Worm (Caenorhabditis elegans) whole organism, L4 larva: ENCODE measurements around the gene F43C1.7.

Experiments
- D1046.2 ChIP-seq: fragments of 200-800 bp; sonication (Bioruptor generic); IDR thresholded peaks from 2 replicates; pipeline ENCODE4 v1.3.6; 2022; ENCODE audit warnings: missing genetic modification characterization, missing compliant biosample characterization
- F37D6.2 ChIP-seq: sonication (generic microtip); optimal IDR thresholded peaks from 2 replicates; lab custom pipeline; 2016; ENCODE audit warnings: mild to moderate bottlenecking, missing genetic modification characterization, missing compliant biosample characterization
- F44E2.7 ChIP-seq: fragments of 200-800 bp; sonication (Bioruptor generic); IDR thresholded peaks from 2 replicates; pipeline ENCODE4 v2.1.2; 2022; ENCODE audit warnings: missing genetic modification characterization, missing compliant biosample characterization
- T26A8.4 ChIP-seq: fragments of 200-800 bp; sonication (Bioruptor generic); IDR thresholded peaks from 2 replicates; pipeline ENCODE4 v1.3.6; 2022; ENCODE audit warnings: missing genetic modification characterization, missing compliant biosample characterization
- Y5F2A.4 ChIP-seq: fragments of 200-800 bp; sonication (Bioruptor generic); optimal IDR thresholded peaks from 2 replicates; lab custom pipeline; 2018; ENCODE audit warnings: mild to moderate bottlenecking, missing genetic modification characterization, missing compliant biosample characterization
- Y75B8A.6 ChIP-seq: fragments of 200-800 bp; sonication (Bioruptor generic); IDR thresholded peaks from 2 replicates; pipeline ENCODE4 v1.3.6; 2022; ENCODE audit warnings: missing genetic modification reagents, missing genetic modification characterization, missing compliant biosample characterization
- aha-1 ChIP-seq: fragments of 150-350 bp; peaks from one replicate; lab custom pipeline; 2014; ENCODE audit warnings: missing biosample characterization, missing genetic modification characterization
- aly-2 ChIP-seq: sonication (generic microtip); optimal IDR thresholded peaks from 2 replicates; lab custom pipeline; 2018; ENCODE audit warnings: missing biosample characterization, missing genetic modification characterization
- ceh-32 ChIP-seq: sonication (generic microtip); optimal IDR thresholded peaks from 2 replicates; lab custom pipeline; 2016; ENCODE audit warnings: mild to moderate bottlenecking, missing genetic modification characterization, missing compliant biosample characterization; ENCODE audit not compliant: poor library complexity
- ceh-44 ChIP-seq: fragments of 200-800 bp; sonication (Bioruptor generic); IDR thresholded peaks from 2 replicates; pipeline ENCODE4 v1.3.6; 2022; ENCODE audit warnings: missing genetic modification reagents, missing genetic modification characterization, missing compliant biosample characterization
- ceh-62 ChIP-seq: sonication (generic microtip); optimal IDR thresholded peaks from 2 replicates; lab custom pipeline; 2017; ENCODE audit warnings: missing biosample characterization, missing genetic modification characterization
- ceh-82 ChIP-seq: sonication (generic microtip); optimal IDR thresholded peaks from 2 replicates; lab custom pipeline; 2017; ENCODE audit warnings: missing biosample characterization, missing genetic modification characterization
- daf-16 ChIP-seq, 3 experiments: sonication (generic microtip); optimal IDR thresholded peaks; 2 replicates each; lab custom pipeline; 2016 to 2017; ENCODE audit warnings: missing genetic modification characterization in 3 of 3, missing genetic modification reagents in 3 of 3, mild to moderate bottlenecking in 2 of 3, missing compliant biosample characterization in 2 of 3, missing biosample characterization in 1 of 3, moderate library complexity in 1 of 3
- daf-19 ChIP-seq: fragments of 200-800 bp; sonication (Bioruptor generic); conservative IDR thresholded peaks from 2 replicates; pipeline ENCODE4 v1.3.6; 2022; ENCODE audit warnings: missing genetic modification characterization, missing compliant biosample characterization
- dmd-6 ChIP-seq: fragments of 200-800 bp; sonication (Bioruptor generic); IDR thresholded peaks from 2 replicates; pipeline ENCODE4 v1.3.6; 2022; ENCODE audit warnings: missing genetic modification reagents, missing genetic modification characterization, missing compliant biosample characterization
- dmd-8 ChIP-seq: fragments of 200-800 bp; sonication (Bioruptor generic); IDR thresholded peaks from 2 replicates; pipeline ENCODE4 v1.3.6; 2022; ENCODE audit warnings: missing genetic modification characterization, missing compliant biosample characterization
- egl-27 ChIP-seq: sonication (generic microtip); optimal IDR thresholded peaks from 3 replicates; lab custom pipeline; 2017; ENCODE audit warnings: missing biosample characterization, missing genetic modification reagents, missing genetic modification characterization
- egl-43 ChIP-seq: fragments of 200-800 bp; sonication (Bioruptor generic); IDR thresholded peaks from 2 replicates; pipeline ENCODE4 v1.3.6; 2022; ENCODE audit warnings: missing genetic modification reagents, missing genetic modification characterization, missing compliant biosample characterization
- fos-1 ChIP-seq: fragments of 150-350 bp; optimal IDR thresholded peaks from 2 replicates; lab custom pipeline; 2014; ENCODE audit warnings: missing biosample characterization, missing genetic modification characterization
- gei-8 ChIP-seq: fragments of 200-800 bp; sonication (Bioruptor generic); optimal IDR thresholded peaks from 2 replicates; lab custom pipeline; 2018; ENCODE audit warnings: mild to moderate bottlenecking, missing genetic modification characterization, missing compliant biosample characterization
- hif-1 ChIP-seq, 2 experiments: sonication (generic microtip); optimal IDR thresholded peaks; 2 replicates each; lab custom pipeline; 2016 to 2017; ENCODE audit warnings: missing compliant biosample characterization in 2 of 2, missing genetic modification characterization in 2 of 2, missing genetic modification reagents in 2 of 2, missing genotype in 2 of 2, mild to moderate bottlenecking in 1 of 2
- hlh-11 ChIP-seq: fragments of 200-800 bp; sonication (Bioruptor generic); optimal IDR thresholded peaks from 2 replicates; lab custom pipeline; 2018; ENCODE audit warnings: mild to moderate bottlenecking, missing genetic modification characterization, missing compliant biosample characterization
- hmg-1.1 ChIP-seq: fragments of 200-800 bp; sonication (Bioruptor generic); IDR thresholded peaks from 2 replicates; pipeline ENCODE4 v1.3.6; 2022; ENCODE audit warnings: missing genetic modification reagents, missing genetic modification characterization, missing compliant biosample characterization
- lim-7 ChIP-seq: fragments of 200-800 bp; sonication (Bioruptor generic); IDR thresholded peaks from 2 replicates; pipeline ENCODE4 v1.3.6; 2022; ENCODE audit warnings: missing genetic modification characterization, missing compliant biosample characterization
- lir-3 ChIP-seq: sonication (generic microtip); optimal IDR thresholded peaks from 2 replicates; lab custom pipeline; 2016; ENCODE audit warnings: mild to moderate bottlenecking, missing genetic modification characterization, missing compliant biosample characterization
- lsy-2 ChIP-seq, 2 experiments: fragments of 150-350 bp in 1 of 2; sonication (generic microtip) in 1 of 2; optimal IDR thresholded peaks; 2 replicates each; lab custom pipeline; 2014 to 2017; ENCODE audit warnings: missing biosample characterization in 2 of 2, missing genetic modification characterization in 2 of 2
- mdl-1 ChIP-seq, 2 experiments: fragments of 150-350 bp in 1 of 2; sonication (generic microtip) in 1 of 2; optimal IDR thresholded peaks; 2 replicates each; lab custom pipeline; 2014 to 2017; ENCODE audit warnings: missing biosample characterization in 2 of 2, missing genetic modification characterization in 2 of 2
- mes-2 ChIP-seq: sonication (generic microtip); optimal IDR thresholded peaks from 2 replicates; lab custom pipeline; 2016; ENCODE audit warnings: missing genotype, mild to moderate bottlenecking, missing genetic modification characterization, missing compliant biosample characterization; ENCODE audit not compliant: poor library complexity, severe bottlenecking
- mxl-2 ChIP-seq: fragments of 200-800 bp; sonication (Bioruptor generic); conservative IDR thresholded peaks from 2 replicates; pipeline ENCODE4 v1.3.6; 2022; ENCODE audit warnings: missing genetic modification reagents, missing genetic modification characterization, missing compliant biosample characterization
- mxl-3 ChIP-seq: fragments of 200-800 bp; sonication (Bioruptor generic); optimal IDR thresholded peaks from 2 replicates; lab custom pipeline; 2018; ENCODE audit warnings: mild to moderate bottlenecking, missing genetic modification characterization, missing compliant biosample characterization
- nhr-10 ChIP-seq: fragments of 150-350 bp; optimal IDR thresholded peaks from 2 replicates; lab custom pipeline; 2014; ENCODE audit warnings: missing biosample characterization, missing genetic modification characterization
- nhr-11 ChIP-seq: fragments of 150-350 bp; optimal IDR thresholded peaks from 2 replicates; lab custom pipeline; 2014; ENCODE audit warnings: missing biosample characterization, missing genetic modification characterization
- nhr-237 ChIP-seq: sonication (generic microtip); optimal IDR thresholded peaks from 2 replicates; lab custom pipeline; 2017; ENCODE audit warnings: missing biosample characterization, missing genetic modification characterization
- nhr-28 ChIP-seq: fragments of 150-350 bp; optimal IDR thresholded peaks from 2 replicates; lab custom pipeline; 2014; ENCODE audit warnings: missing biosample characterization, missing genetic modification characterization
- nhr-48 ChIP-seq: sonication (generic microtip); optimal IDR thresholded peaks from 2 replicates; lab custom pipeline; 2016; ENCODE audit warnings: mild to moderate bottlenecking, missing genetic modification characterization, missing compliant biosample characterization
- nhr-6 ChIP-seq: fragments of 150-350 bp; optimal IDR thresholded peaks from 2 replicates; lab custom pipeline; 2014; ENCODE audit warnings: missing biosample characterization, missing genetic modification characterization
- nhr-77 ChIP-seq: fragments of 150-350 bp; optimal IDR thresholded peaks from 2 replicates; lab custom pipeline; 2014; ENCODE audit warnings: missing biosample characterization, missing genetic modification characterization
- pqm-1 ChIP-seq: sonication (generic microtip); optimal IDR thresholded peaks from 2 replicates; lab custom pipeline; 2017; ENCODE audit warnings: missing biosample characterization, missing genetic modification characterization
- rbr-2 ChIP-seq: sonication (generic microtip); optimal IDR thresholded peaks from 2 replicates; lab custom pipeline; 2016; ENCODE audit warnings: missing genotype, missing genetic modification characterization, missing compliant biosample characterization
- saeg-2 ChIP-seq: fragments of 200-800 bp; sonication (Bioruptor generic); IDR thresholded peaks from 2 replicates; pipeline ENCODE4 v1.3.6; 2022; ENCODE audit warnings: missing genetic modification reagents, missing genetic modification characterization, missing compliant biosample characterization
- snpc-1.2 ChIP-seq: fragments of 200-800 bp; sonication (Bioruptor generic); IDR thresholded peaks from 2 replicates; pipeline ENCODE4 v1.3.6; 2022; ENCODE audit warnings: missing genetic modification reagents, missing genetic modification characterization, missing compliant biosample characterization
- tag-97 ChIP-seq: fragments of 200-800 bp; sonication (Bioruptor generic); IDR thresholded peaks from 2 replicates; pipeline ENCODE4 v1.3.6; 2022; ENCODE audit warnings: missing genetic modification characterization, missing compliant biosample characterization
- tra-1 ChIP-seq: fragments of 200-800 bp; sonication (Bioruptor generic); IDR thresholded peaks from 2 replicates; pipeline ENCODE4 v1.3.6; 2022; ENCODE audit warnings: missing genetic modification reagents, missing genetic modification characterization, missing compliant biosample characterization
- unc-130 ChIP-seq: sonication (generic microtip); optimal IDR thresholded peaks from 2 replicates; lab custom pipeline; 2016; ENCODE audit warnings: missing genetic modification reagents, missing genetic modification characterization, missing compliant biosample characterization
- unc-39 ChIP-seq: sonication (generic microtip); optimal IDR thresholded peaks from 2 replicates; lab custom pipeline; 2017; ENCODE audit warnings: missing biosample characterization, missing genetic modification characterization
- zag-1 ChIP-seq: fragments of 150-350 bp; optimal IDR thresholded peaks from 2 replicates; lab custom pipeline; 2014; ENCODE audit warnings: missing biosample characterization, missing genetic modification characterization
- zip-11 ChIP-seq: fragments of 200-800 bp; sonication (Bioruptor generic); IDR thresholded peaks from 2 replicates; pipeline ENCODE4 v1.3.6; 2022; ENCODE audit warnings: missing genetic modification characterization, missing compliant biosample characterization
- ztf-7 ChIP-seq: fragments of 150-350 bp; optimal IDR thresholded peaks from 2 replicates; lab custom pipeline; 2014; ENCODE audit warnings: missing biosample characterization, missing genetic modification characterization

Gene F43C1.7

DNA sequence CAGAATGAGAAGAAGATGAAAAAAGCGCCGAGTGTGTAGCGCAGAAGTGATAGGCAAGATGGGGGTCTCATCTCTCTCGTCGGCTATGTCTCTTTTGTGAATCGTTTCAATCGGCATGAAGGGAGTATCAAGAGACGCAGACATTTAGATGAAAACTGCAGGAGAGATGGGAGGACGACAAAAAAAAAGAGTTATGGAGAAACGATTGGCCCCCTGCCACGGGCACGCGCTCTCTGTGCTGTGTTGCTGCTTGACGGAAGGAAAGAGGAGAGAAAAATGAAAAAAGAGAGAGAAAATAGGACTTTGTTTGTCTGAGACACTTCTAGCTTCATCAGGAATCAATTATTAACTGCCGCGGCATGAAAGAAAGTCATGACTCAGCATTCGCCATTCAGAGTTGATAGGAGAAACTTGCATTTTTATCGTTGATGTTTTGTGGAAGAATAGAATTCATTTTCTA, 18.7 kb downstream of the F43C1.7 start (continued):
- TF ChIP-seq T26A8.4 (GFP tag; lab: Robert Waterston, UW) (peak; percentile 57), ztf-7 (tag; lab: Kevin White, UChicago) (peak; percentile 39), aly-2 (no peak), rbr-2 (peak; percentile 89), F37D6.2 (peak; percentile 65), tra-1 (peak; percentile 72; the same call in 1 of the 2 replicates), lsy-2 (tag; optimal IDR thresholded peaks at IDR 0.05; lab: Kevin White, UChicago) (peak; percentile 84 to 90), nhr-6 (tag; lab: Kevin White, UChicago) (peak; percentile 73), dmd-6 (peak; percentile 89), nhr-28 (tag; lab: Kevin White, UChicago) (peak; percentile 91), daf-16 (GFP tag; optimal IDR thresholded peaks at IDR 0.05; lab: Kevin White, UChicago) (peak; percentile 13 to 73), daf-16 (tag; optimal IDR thresholded peaks at IDR 0.05; lab: Kevin White, UChicago) (peak; percentile 76), ceh-32 (tag; lab: Kevin White, UChicago) (peak; percentile 50), F44E2.7 (no peak), nhr-10 (tag; lab: Kevin White, UChicago) (peak; percentile 83), hif-1 (tag; optimal IDR thresholded peaks at IDR 0.05; lab: Kevin White, UChicago) (peak in 1 of 2 experiments; percentile 87), mxl-3 (GFP tag; lab: Kevin White, UChicago) (peak; percentile 80), Y5F2A.4 (GFP tag; lab: Kevin White, UChicago) (no peak), egl-27 (tag; lab: Kevin White, UChicago) (no peak), egl-43 (GFP tag; lab: Robert Waterston, UW) (peak; percentile 72), nhr-48 (tag; lab: Kevin White, UChicago) (peak; percentile 64), gei-8 (GFP tag; lab: Kevin White, UChicago) (no peak), dmd-8 (no peak; the same call in 1 of the 2 replicates), hlh-11 (tag; lab: Kevin White, UChicago) (peak; percentile 94)

DNA sequence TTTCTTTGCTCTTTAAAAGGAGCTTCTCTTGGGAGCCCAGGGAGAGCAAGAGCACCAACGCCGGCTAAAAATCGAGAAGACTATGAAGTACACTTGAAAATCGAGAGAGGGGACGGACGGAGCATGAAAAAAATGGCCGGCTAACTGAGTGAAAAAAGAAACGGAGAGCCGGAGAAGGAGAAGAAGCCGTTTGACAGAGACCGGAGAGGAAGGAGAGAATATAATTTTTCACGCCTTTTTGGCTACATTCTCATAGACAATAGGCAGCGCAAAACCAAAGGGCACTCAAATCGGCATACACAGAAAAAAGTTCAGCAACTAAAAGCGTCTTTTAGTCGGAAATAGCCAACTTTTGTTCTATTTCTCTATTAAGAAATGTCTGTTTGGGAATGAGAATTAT, 20.8 kb downstream of the F43C1.7 start:
- TF ChIP-seq lir-3 (tag; lab: Kevin White, UChicago) (no peak), Y75B8A.6 (no peak), fos-1 (tag; lab: Kevin White, UChicago) (no peak), hmg-1.1 (peak; percentile 64), mdl-1 (tag; optimal IDR thresholded peaks at IDR 0.05; lab: Kevin White, UChicago) (no peak), daf-19 (GFP tag; lab: Robert Waterston, UW) (no peak), aha-1 (tag; lab: Kevin White, UChicago) (peak; percentile 91), ceh-62 (tag; lab: Kevin White, UChicago) (no peak), pqm-1 (no peak), unc-130 (GFP tag; lab: Kevin White, UChicago) (no peak), Y5F2A.4 (GFP tag; lab: Kevin White, UChicago) (no peak)

DNA sequence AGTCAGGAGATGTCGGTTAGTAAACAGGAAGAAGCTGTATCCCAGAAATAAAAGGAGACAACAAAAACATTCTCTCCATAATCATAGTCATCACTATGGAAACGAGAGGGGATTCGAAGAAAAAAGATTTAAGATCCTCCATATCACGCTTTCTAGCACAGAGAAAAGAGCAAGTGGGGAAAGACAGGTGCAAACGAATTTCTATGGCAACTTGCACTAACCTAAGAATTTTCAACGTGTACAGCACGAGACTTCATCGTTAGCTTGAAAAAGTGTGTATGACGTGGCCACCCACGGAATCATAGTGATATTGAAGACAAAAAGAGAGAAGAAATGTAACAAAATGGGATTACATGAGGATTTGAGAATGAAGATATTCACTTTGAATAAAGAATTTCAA, 21.5 kb downstream of the F43C1.7 start:
- TF ChIP-seq mes-2 (tag; lab: Kevin White, UChicago): no peak
- no peak for TF ChIP-seq nhr-237 (tag; lab: Kevin White, UChicago)
- TF ChIP-seq nhr-11: peak; percentile 50

DNA sequence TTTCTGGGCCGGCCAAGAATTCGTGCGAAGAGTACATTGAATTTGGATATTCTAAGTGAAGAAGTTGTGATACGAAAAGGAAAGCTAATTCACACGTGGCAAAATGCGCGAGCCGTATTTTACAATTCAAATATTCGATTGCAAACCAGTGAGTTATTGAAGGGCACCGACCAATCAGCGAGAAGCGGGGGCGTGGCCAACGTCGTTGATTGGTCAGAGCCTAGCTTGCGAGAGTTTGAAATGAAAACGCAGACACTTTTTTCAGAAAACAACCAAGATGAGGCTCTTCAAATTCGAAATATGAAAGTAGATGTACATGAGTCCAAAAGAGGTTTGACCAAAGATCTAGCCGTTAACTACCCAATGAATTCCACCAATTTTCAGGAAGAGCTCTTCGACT, 31.7 kb downstream of the F43C1.7 start:
- TF ChIP-seq ceh-32 (tag; lab: Kevin White, UChicago) (no peak), nhr-237 (tag; lab: Kevin White, UChicago) (no peak), saeg-2 (GFP tag; lab: Robert Waterston, UW) (no peak), lim-7 (GFP tag; lab: Robert Waterston, UW) (no peak), F37D6.2 (no peak), tra-1 (no peak), ceh-62 (tag; lab: Kevin White, UChicago) (no peak), tag-97 (no peak), ceh-82 (tag; lab: Kevin White, UChicago) (no peak), zag-1 (no peak), nhr-77 (tag; lab: Kevin White, UChicago) (no peak), zip-11 (GFP tag; lab: Robert Waterston, UW) (no peak), unc-39 (tag; lab: Kevin White, UChicago) (no peak), snpc-1.2 (GFP tag; lab: Robert Waterston, UW) (no peak), D1046.2 (GFP tag; lab: Robert Waterston, UW) (no peak), Y75B8A.6 (no peak), egl-43 (GFP tag; lab: Robert Waterston, UW) (no peak), ceh-44 (GFP tag; lab: Robert Waterston, UW) (no peak), mxl-2 (GFP tag; lab: Robert Waterston, UW) (no peak), rbr-2 (no peak)
